Fruit fly (Drosophila melanogaster) whole organism, prepupa: ENCODE results near the gene CG13126.

Experiments
- CG10631 ChIP-seq: fragments of 200-800 bp; sonication (Bioruptor generic); optimal IDR thresholded peaks from 2 replicates; lab custom pipeline; 2016; ENCODE audit warnings: missing biosample characterization, missing genetic modification characterization
- CG10669 ChIP-seq: fragments of 200-800 bp; sonication (Bioruptor generic); optimal IDR thresholded peaks from 3 replicates; lab custom pipeline; 2018; ENCODE audit warnings: missing biosample characterization, mild to moderate bottlenecking, missing genetic modification characterization, moderate library complexity
- CG11294 ChIP-seq: fragments of 200-800 bp; sonication (Bioruptor generic); IDR thresholded peaks from 2 replicates; pipeline ENCODE4 v1.3.6; 2022; ENCODE audit warnings: missing biosample characterization, missing genetic modification characterization
- CG11762 ChIP-seq: fragments of 200-800 bp; sonication (Bioruptor generic); optimal IDR thresholded peaks from 3 replicates; lab custom pipeline; 2016; ENCODE audit warnings: missing biosample characterization, missing genetic modification characterization; ENCODE audit not compliant: insufficient read depth
- CG15336 ChIP-seq: fragments of 200-800 bp; sonication (Bioruptor generic); IDR thresholded peaks from 2 replicates; pipeline ENCODE4 v1.3.6; 2022; ENCODE audit warnings: missing biosample characterization, missing genetic modification characterization
- CG1621 ChIP-seq: fragments of 200-800 bp; sonication (Bioruptor generic); optimal IDR thresholded peaks from 3 replicates; lab custom pipeline; 2018; ENCODE audit warnings: missing biosample characterization, mild to moderate bottlenecking, missing genetic modification characterization
- CG16779 ChIP-seq: fragments of 200-800 bp; sonication (Bioruptor generic); optimal IDR thresholded peaks from 3 replicates; lab custom pipeline; 2017; ENCODE audit warnings: missing biosample characterization, mild to moderate bottlenecking, missing genetic modification characterization
- CG31627 ChIP-seq: fragments of 200-800 bp; sonication (Bioruptor generic); optimal IDR thresholded peaks from 3 replicates; lab custom pipeline; 2016; ENCODE audit warnings: missing biosample characterization, missing genetic modification characterization
- CG32006 ChIP-seq: fragments of 200-800 bp; sonication (Bioruptor generic); optimal IDR thresholded peaks from 3 replicates; lab custom pipeline; 2017; ENCODE audit warnings: missing biosample characterization, mild to moderate bottlenecking, missing genetic modification characterization
- CG34406 ChIP-seq: fragments of 200-800 bp; sonication (Bioruptor generic); optimal IDR thresholded peaks from 3 replicates; lab custom pipeline; 2016; ENCODE audit warnings: missing biosample characterization, missing genetic modification characterization
- CG3919 ChIP-seq: fragments of 200-800 bp; sonication (Bioruptor generic); optimal IDR thresholded peaks from 3 replicates; lab custom pipeline; 2016; ENCODE audit warnings: missing biosample characterization, missing genetic modification characterization
- CG4318 ChIP-seq: fragments of 200-800 bp; sonication (Bioruptor generic); optimal IDR thresholded peaks from 3 replicates; lab custom pipeline; 2017; ENCODE audit warnings: missing biosample characterization, mild to moderate bottlenecking, missing genetic modification characterization
- CG6163 ChIP-seq: fragments of 200-800 bp; sonication (Bioruptor generic); IDR thresholded peaks from 3 replicates; pipeline ENCODE4 v1.3.6; 2022; ENCODE audit warnings: missing biosample characterization, missing genetic modification characterization
- CG6276 ChIP-seq: fragments of 200-800 bp; sonication (Bioruptor generic); optimal IDR thresholded peaks from 2 replicates; lab custom pipeline; 2017; ENCODE audit warnings: missing biosample characterization, mild to moderate bottlenecking, missing genetic modification characterization
- CG6792 ChIP-seq: fragments of 200-800 bp; sonication (Bioruptor generic); optimal IDR thresholded peaks from 3 replicates; lab custom pipeline; 2016; ENCODE audit warnings: missing biosample characterization, missing genetic modification characterization
- CG6808 ChIP-seq: fragments of 200-800 bp; sonication (Bioruptor generic); optimal IDR thresholded peaks from 3 replicates; lab custom pipeline; 2017; ENCODE audit warnings: missing biosample characterization, missing genetic modification characterization, mild to moderate bottlenecking, moderate library complexity, missing genetic modification reagents
- CG6854 ChIP-seq: fragments of 200-800 bp; sonication (Bioruptor generic); optimal IDR thresholded peaks from 2 replicates; lab custom pipeline; 2017; ENCODE audit warnings: missing biosample characterization, mild to moderate bottlenecking, missing genetic modification characterization
- CG7368 ChIP-seq: fragments of 200-800 bp; sonication (Bioruptor generic); optimal IDR thresholded peaks from 3 replicates; lab custom pipeline; 2016; ENCODE audit warnings: missing biosample characterization, missing genetic modification characterization
- CG8119 ChIP-seq: fragments of 200-800 bp; sonication (Bioruptor generic); IDR thresholded peaks from 3 replicates; pipeline ENCODE4 v1.3.6; 2022; ENCODE audit warnings: missing biosample characterization, missing genetic modification characterization
- CG9139 ChIP-seq: fragments of 200-800 bp; sonication (Bioruptor generic); optimal IDR thresholded peaks from 3 replicates; lab custom pipeline; 2017; ENCODE audit warnings: missing biosample characterization, mild to moderate bottlenecking, missing genetic modification characterization
- Eip75B ChIP-seq: fragments of 200-800 bp; sonication (Bioruptor generic); optimal IDR thresholded peaks from 3 replicates; lab custom pipeline; 2016; ENCODE audit warnings: missing biosample characterization, missing genetic modification characterization
- Eip78C ChIP-seq: fragments of 200-800 bp; sonication (Bioruptor generic); peaks from one replicate; lab custom pipeline; 2016; ENCODE audit warnings: missing biosample characterization, missing genetic modification characterization
- Eip93F ChIP-seq: fragments of 200-800 bp; sonication (Bioruptor generic); optimal IDR thresholded peaks from 2 replicates; lab custom pipeline; 2016; ENCODE audit warnings: missing biosample characterization, mild to moderate bottlenecking, missing genetic modification characterization
- Ets21C ChIP-seq: fragments of 200-800 bp; sonication (Bioruptor generic); optimal IDR thresholded peaks from 3 replicates; lab custom pipeline; 2016; ENCODE audit warnings: missing biosample characterization, missing genetic modification characterization
- Hr38 ChIP-seq: sonication (Bioruptor generic); optimal IDR thresholded peaks from 2 replicates; lab custom pipeline; 2016; ENCODE audit warnings: missing biosample characterization, missing genetic modification characterization
- Hr39 ChIP-seq: fragments of 200-800 bp; sonication (Bioruptor generic); optimal IDR thresholded peaks from 2 replicates; lab custom pipeline; 2016; ENCODE audit warnings: missing biosample characterization, missing genetic modification characterization
- Lpt ChIP-seq: fragments of 200-800 bp; sonication (Bioruptor generic); optimal IDR thresholded peaks from 3 replicates; lab custom pipeline; 2016; ENCODE audit warnings: missing biosample characterization, missing genetic modification characterization
- Met ChIP-seq: fragments of 200-800 bp; sonication (Bioruptor generic); optimal IDR thresholded peaks from 3 replicates; lab custom pipeline; 2016; ENCODE audit warnings: missing biosample characterization, missing genetic modification characterization
- OdsH ChIP-seq: fragments of 200-800 bp; sonication (Bioruptor generic); optimal IDR thresholded peaks from 3 replicates; lab custom pipeline; 2016; ENCODE audit warnings: missing biosample characterization, missing genetic modification characterization
- Smox ChIP-seq: fragments of 200-800 bp; sonication (Bioruptor generic); optimal IDR thresholded peaks from 3 replicates; lab custom pipeline; 2016; ENCODE audit warnings: missing biosample characterization, missing genetic modification characterization
- Sox102F ChIP-seq: fragments of 200-800 bp; sonication (Bioruptor generic); optimal IDR thresholded peaks from 2 replicates; lab custom pipeline; 2016; ENCODE audit warnings: missing biosample characterization, mild to moderate bottlenecking, missing genetic modification characterization
- Sox15 ChIP-seq: fragments of 200-800 bp; sonication (Bioruptor generic); optimal IDR thresholded peaks from 3 replicates; lab custom pipeline; 2016; ENCODE audit warnings: missing biosample characterization, missing genetic modification characterization
- achi ChIP-seq: fragments of 200-800 bp; sonication (Bioruptor generic); optimal IDR thresholded peaks from 3 replicates; lab custom pipeline; 2016; ENCODE audit warnings: missing biosample characterization, missing genetic modification characterization
- cyc ChIP-seq: fragments of 200-800 bp; sonication (Bioruptor generic); optimal IDR thresholded peaks from 3 replicates; lab custom pipeline; 2016; ENCODE audit warnings: missing biosample characterization, missing genetic modification characterization
- dsx ChIP-seq: fragments of 200-800 bp; optimal IDR thresholded peaks from 3 replicates; lab custom pipeline; 2019; ENCODE audit warnings: missing biosample characterization, mild to moderate bottlenecking, missing genetic modification characterization, moderate library complexity; ENCODE audit not compliant: poor library complexity, severe bottlenecking
- esn ChIP-seq: fragments of 200-800 bp; sonication (Bioruptor generic); optimal IDR thresholded peaks from 2 replicates; lab custom pipeline; 2016; ENCODE audit warnings: missing biosample characterization, mild to moderate bottlenecking, missing genetic modification characterization, moderate library complexity
- lz ChIP-seq: fragments of 200-800 bp; sonication (Bioruptor generic); optimal IDR thresholded peaks from 3 replicates; lab custom pipeline; 2016; ENCODE audit warnings: missing biosample characterization, missing genetic modification characterization
- net ChIP-seq: fragments of 200-800 bp; sonication (Bioruptor generic); optimal IDR thresholded peaks from 3 replicates; lab custom pipeline; 2016; ENCODE audit warnings: missing biosample characterization, missing genetic modification characterization
- pdm3 ChIP-seq: fragments of 200-800 bp; sonication (Bioruptor generic); optimal IDR thresholded peaks from 3 replicates; lab custom pipeline; 2016; ENCODE audit warnings: missing biosample characterization, missing genetic modification characterization
- salr ChIP-seq, 2 experiments: fragments of 200-800 bp; sonication (Bioruptor generic); optimal IDR thresholded peaks; 3 replicates each; lab custom pipeline; 2016 to 2018; ENCODE audit warnings: missing biosample characterization in 2 of 2, missing genetic modification characterization in 2 of 2, mild to moderate bottlenecking in 1 of 2
- spab ChIP-seq: fragments of 200-800 bp; sonication (Bioruptor generic); optimal IDR thresholded peaks from 2 replicates; lab custom pipeline; 2017; ENCODE audit warnings: missing biosample characterization, mild to moderate bottlenecking, missing genetic modification characterization, missing genetic modification reagents
- ss ChIP-seq, 2 experiments: fragments of 200-800 bp; sonication (Bioruptor generic); optimal IDR thresholded peaks; 2 replicates in 1 of 2; 3 replicates in 1 of 2; lab custom pipeline; 2017 to 2018; ENCODE audit warnings: mild to moderate bottlenecking in 2 of 2, missing biosample characterization in 2 of 2, missing genetic modification characterization in 2 of 2, moderate library complexity in 1 of 2
- svp ChIP-seq: fragments of 200-800 bp; sonication (Bioruptor generic); peaks from one replicate; lab custom pipeline; 2016; ENCODE audit warnings: missing biosample characterization, missing genetic modification characterization
- topi ChIP-seq: fragments of 200-800 bp; sonication (Bioruptor generic); optimal IDR thresholded peaks from 3 replicates; lab custom pipeline; 2016; ENCODE audit warnings: missing biosample characterization, missing genetic modification characterization
- vri ChIP-seq: fragments of 200-800 bp; sonication (Bioruptor generic); optimal IDR thresholded peaks from 3 replicates; lab custom pipeline; 2016; ENCODE audit warnings: missing biosample characterization, mild to moderate bottlenecking, missing genetic modification characterization

The CG13126 gene

DNA sequence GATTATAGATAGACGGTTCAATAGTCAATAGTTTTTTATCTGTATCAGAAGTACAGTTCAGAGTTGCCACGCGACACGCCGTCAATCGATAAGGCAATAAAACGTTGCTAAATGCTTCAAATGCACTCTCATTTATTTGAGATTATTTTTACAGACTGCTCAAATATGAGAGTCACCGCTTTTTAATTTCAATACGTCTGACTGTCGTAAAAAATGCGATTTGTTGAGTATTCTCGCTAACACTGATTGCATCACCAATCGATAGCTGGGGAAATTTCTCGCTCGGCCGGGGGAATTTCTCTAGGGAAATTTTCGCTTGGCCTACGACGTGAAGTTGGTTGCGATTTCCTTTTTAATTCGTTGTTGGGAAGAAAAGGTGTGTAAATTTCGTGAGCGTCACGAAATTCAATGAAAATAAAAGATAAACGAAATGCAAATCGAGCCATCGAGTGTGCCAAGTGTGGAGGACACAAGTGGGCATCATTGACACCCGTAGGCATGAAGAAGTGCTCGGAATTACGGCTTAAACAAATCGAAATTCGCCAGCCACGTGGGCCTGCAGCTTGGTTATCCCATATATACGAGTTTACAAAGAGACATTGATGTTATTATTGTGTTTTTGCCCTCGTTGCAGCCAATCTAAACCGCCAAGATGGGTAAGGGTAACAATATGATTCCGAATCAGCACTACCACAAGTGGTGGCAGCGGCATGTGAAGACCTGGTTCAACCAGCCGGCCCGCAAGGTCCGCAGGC is 13.2 kb upstream of the CG13126 start, which contains the start of the genes Dref and RpL13 (continued):
- TF ChIP-seq CG3919 (GFP tag; lab: Kevin White, UChicago) (peak; percentile 85), Lpt (GFP tag; lab: Kevin White, UChicago) (no peak), CG10669 (GFP tag; lab: Kevin White, UChicago) (peak; percentile 78), CG16779 (peak; percentile 81), CG34406 (GFP tag; lab: Kevin White, UChicago) (peak; percentile 79), net (GFP tag; lab: Kevin White, UChicago) (peak; percentile 80), CG6808 (GFP tag; lab: Kevin White, UChicago) (peak; percentile 78), dsx (GFP tag; lab: Kevin White, UChicago) (peak; percentile 54), CG6792 (GFP tag; lab: Kevin White, UChicago) (peak; percentile 66), salr (GFP tag; optimal IDR thresholded peaks at IDR 0.05; lab: Kevin White, UChicago) (peak in 1 of 2 experiments; percentile 78), Eip93F (GFP tag; lab: Kevin White, UChicago) (no peak), CG31627 (GFP tag; lab: Kevin White, UChicago) (peak; percentile 78), CG1621 (tag; lab: Kevin White, UChicago) (peak; percentile 83), lz (GFP tag; lab: Kevin White, UChicago) (peak; percentile 83), CG11294 (GFP tag; lab: Robert Waterston, UW) (no peak), CG15336 (peak; percentile 39; the same call in 1 of the 2 replicates), ss (GFP tag; optimal IDR thresholded peaks at IDR 0.05; lab: Kevin White, UChicago) (peak; percentile 69 to 93), Ets21C (GFP tag; lab: Kevin White, UChicago) (peak; percentile 53), CG10631 (GFP tag; lab: Kevin White, UChicago) (no peak), Sox15 (GFP tag; lab: Kevin White, UChicago) (peak; percentile 28), Hr38 (GFP tag; lab: Kevin White, UChicago) (no peak), Eip78C (peak; percentile 90), Hr39 (GFP tag; lab: Kevin White, UChicago) (peak; percentile 67), topi (peak; percentile 85), Eip75B (GFP tag; lab: Kevin White, UChicago) (peak; percentile 83), pdm3 (peak; percentile 77), CG11762 (GFP tag; lab: Kevin White, UChicago) (peak; percentile 59), spab (GFP tag; lab: Kevin White, UChicago) (no peak), CG6276 (GFP tag; lab: Kevin White, UChicago) (no peak), Met (GFP tag; lab: Kevin White, UChicago) (peak; percentile 88), svp (GFP tag; lab: Kevin White, UChicago) (peak; percentile 90), CG9139 (GFP tag; lab: Kevin White, UChicago) (peak; percentile 86), CG32006 (GFP tag; lab: Kevin White, UChicago) (no peak), Sox102F (GFP tag; lab: Kevin White, UChicago) (peak; percentile 92), CG7368 (GFP tag; lab: Kevin White, UChicago) (peak; percentile 84), Smox (no peak), CG6163 (GFP tag; lab: Robert Waterston, UW) (peak; percentile 89)

DNA sequence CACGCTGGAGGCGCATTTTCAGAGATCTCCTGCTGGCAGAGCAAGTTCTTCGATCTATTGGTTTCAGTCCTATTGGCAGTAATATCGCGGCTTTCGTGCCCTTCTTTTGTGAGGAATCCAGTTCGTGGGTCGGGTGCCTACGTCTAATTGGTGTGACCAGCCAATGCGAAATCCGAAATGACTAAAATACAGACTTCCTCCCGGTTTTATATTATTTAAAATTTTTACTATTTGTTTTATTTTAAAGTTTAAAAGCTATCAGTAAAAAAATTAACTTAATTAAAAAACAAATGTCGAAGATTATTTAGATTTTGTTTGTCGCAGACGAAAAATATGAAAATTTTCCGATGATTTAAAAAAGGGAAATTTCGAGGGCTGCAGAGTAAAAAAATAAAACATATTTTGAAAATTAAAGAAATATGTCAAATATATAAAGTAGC is 9.6 kb upstream of the CG13126 start, which contains the start of gene CG5850:
CG5850 (minus strand) TSS at position 347 of the 440 bp plus-strand sequence.
- TF ChIP-seq CG6163 (GFP tag; lab: Robert Waterston, UW) (no peak), topi (no peak), achi (peak; percentile 13), cyc (GFP tag; lab: Kevin White, UChicago) (no peak), lz (GFP tag; lab: Kevin White, UChicago) (no peak), OdsH (GFP tag; lab: Kevin White, UChicago) (peak; percentile 6), pdm3 (peak; percentile 9), Hr38 (GFP tag; lab: Kevin White, UChicago) (no peak), Eip78C (peak; percentile 72), svp (GFP tag; lab: Kevin White, UChicago) (peak; percentile 69), esn (GFP tag; lab: Kevin White, UChicago) (peak; percentile 36), vri (GFP tag; lab: Kevin White, UChicago) (no peak), Met (GFP tag; lab: Kevin White, UChicago) (peak; percentile 25), CG4318 (GFP tag; lab: Kevin White, UChicago) (no peak), CG6854 (GFP tag; lab: Kevin White, UChicago) (peak; percentile 50), CG9139 (GFP tag; lab: Kevin White, UChicago) (no peak), CG8119 (GFP tag; lab: Robert Waterston, UW) (no peak)
